Worm (Caenorhabditis elegans): Measurements from ENCODE around the gene M03B6.1.
"Not testable (repeated sequence)": the region's sequence is repeated elsewhere in the genome, so short reads cannot be mapped to it uniquely, and the experiment has no call there.

ce11 chrX:13795879-13796278 lies 45.5 kb upstream of the M03B6.1 start:
- TF ChIP-seq mxl-1 (tag; optimal IDR thresholded peaks at IDR 0.05); hmg-20 (GFP tag; IDR thresholded peaks at IDR 0.05); F49E8.2 (tag; optimal IDR thresholded peaks at IDR 0.05; ENCODE audit: insufficient read depth); tbx-9 (tag; optimal IDR thresholded peaks at IDR 0.05; ENCODE audit: borderline replicate concordance); lin-26 (GFP tag; IDR thresholded peaks at IDR 0.05); ama-1 (optimal IDR thresholded peaks at IDR 0.05); ama-1 (GFP tag; optimal IDR thresholded peaks at IDR 0.05); snpc-4 (GFP tag; optimal IDR thresholded peaks at IDR 0.05); snpc-4 (tag; optimal IDR thresholded peaks at IDR 0.05); unc-62 (GFP tag; optimal IDR thresholded peaks at IDR 0.05); ZK185.1 (tag; optimal IDR thresholded peaks at IDR 0.05; ENCODE audit: poor library complexity, severe bottlenecking); madf-10 (tag; optimal IDR thresholded peaks at IDR 0.05); him-1 (tag; optimal IDR thresholded peaks at IDR 0.05); dpl-1 (GFP tag; optimal IDR thresholded peaks at IDR 0.05); madf-8 (GFP tag; conservative IDR thresholded peaks at IDR 0.05): not testable (repeated sequence)

Data from whole organism, young adult.